Worm (Caenorhabditis elegans) whole organism, L2 larva: ENCODE results near the gene sly-1.
A peak's percentile ranks its signal among the peaks of the same experiment; 100 is the strongest.

Experiments
- C34F6.9 ChIP-seq: fragments of 150-350 bp; optimal IDR thresholded peaks from 2 replicates; lab custom pipeline; 2014; ENCODE audit warnings: missing biosample characterization, missing genetic modification characterization
- R02D3.7 ChIP-seq: fragments of 150-350 bp; optimal IDR thresholded peaks from 2 replicates; lab custom pipeline; 2014; ENCODE audit warnings: missing biosample characterization, missing genetic modification characterization
- Y55F3AM.14 ChIP-seq: fragments of 200-800 bp; sonication (Bioruptor generic); optimal IDR thresholded peaks from 2 replicates; lab custom pipeline; 2018; ENCODE audit warnings: mild to moderate bottlenecking, missing genetic modification characterization, missing compliant biosample characterization
- ZK546.5 ChIP-seq: sonication (generic microtip); optimal IDR thresholded peaks from 2 replicates; lab custom pipeline; 2017; ENCODE audit warnings: missing biosample characterization, missing genetic modification characterization
- alr-1 ChIP-seq: fragments of 150-350 bp; optimal IDR thresholded peaks from 2 replicates; lab custom pipeline; 2014; ENCODE audit warnings: missing biosample characterization, missing genetic modification characterization
- aly-2 ChIP-seq: fragments of 150-350 bp; optimal IDR thresholded peaks from 2 replicates; lab custom pipeline; 2014; ENCODE audit warnings: missing biosample characterization, missing genetic modification characterization
- ama-1 ChIP-seq: fragments of 150-350 bp; optimal IDR thresholded peaks from 2 replicates; lab custom pipeline; 2018; ENCODE audit warnings: inconsistent platforms
- ceh-16 ChIP-seq: fragments of 150-350 bp; optimal IDR thresholded peaks from 2 replicates; lab custom pipeline; 2014; ENCODE audit warnings: missing biosample characterization, missing genetic modification characterization
- ceh-82 ChIP-seq: fragments of 150-350 bp; optimal IDR thresholded peaks from 2 replicates; lab custom pipeline; 2014; ENCODE audit warnings: missing biosample characterization, missing genetic modification characterization
- crh-2 ChIP-seq: sonication (generic microtip); optimal IDR thresholded peaks from 2 replicates; lab custom pipeline; 2017; ENCODE audit warnings: missing biosample characterization, missing genetic modification characterization
- dmd-4 ChIP-seq: sonication (generic microtip); optimal IDR thresholded peaks from 2 replicates; lab custom pipeline; 2017; ENCODE audit warnings: missing biosample characterization, missing genetic modification characterization
- egl-27 ChIP-seq: sonication (generic microtip); optimal IDR thresholded peaks from 3 replicates; lab custom pipeline; 2017; ENCODE audit warnings: missing biosample characterization, missing genetic modification reagents, missing genetic modification characterization
- elt-1 ChIP-seq: fragments of 150-350 bp; optimal IDR thresholded peaks from 2 replicates; lab custom pipeline; 2014; ENCODE audit warnings: missing biosample characterization, missing genetic modification characterization
- fos-1 ChIP-seq: fragments of 150-350 bp; optimal IDR thresholded peaks from 2 replicates; lab custom pipeline; 2014; ENCODE audit warnings: missing biosample characterization, missing genetic modification characterization
- gmeb-1 ChIP-seq: fragments of 150-350 bp; optimal IDR thresholded peaks from 2 replicates; lab custom pipeline; 2014; ENCODE audit warnings: missing biosample characterization, missing genetic modification characterization
- lin-11 ChIP-seq: fragments of 150-350 bp; sonication (generic microtip); optimal IDR thresholded peaks from 2 replicates; lab custom pipeline; 2014; ENCODE audit warnings: missing biosample characterization, missing genetic modification characterization, inconsistent platforms, mixed read lengths
- lin-39 ChIP-seq: fragments of 150-350 bp; optimal IDR thresholded peaks from 2 replicates; lab custom pipeline; 2014; ENCODE audit warnings: missing biosample characterization, missing genetic modification reagents, missing genetic modification characterization
- mab-5 ChIP-seq: fragments of 150-350 bp; optimal IDR thresholded peaks from 2 replicates; lab custom pipeline; 2014; ENCODE audit warnings: missing biosample characterization, missing genetic modification characterization
- mbf-1 ChIP-seq: sonication (generic microtip); optimal IDR thresholded peaks from 2 replicates; lab custom pipeline; 2017; ENCODE audit warnings: missing biosample characterization, missing genetic modification characterization
- nhr-10 ChIP-seq: sonication (generic microtip); optimal IDR thresholded peaks from 2 replicates; lab custom pipeline; 2017; ENCODE audit warnings: missing biosample characterization, missing genetic modification characterization
- nhr-12 ChIP-seq: fragments of 150-350 bp; optimal IDR thresholded peaks from 2 replicates; lab custom pipeline; 2014; ENCODE audit warnings: missing biosample characterization, missing genetic modification characterization
- nhr-129 ChIP-seq: fragments of 150-350 bp; optimal IDR thresholded peaks from 2 replicates; lab custom pipeline; 2014; ENCODE audit warnings: missing biosample characterization, missing genetic modification characterization
- nhr-21 ChIP-seq: fragments of 150-350 bp; optimal IDR thresholded peaks from 2 replicates; lab custom pipeline; 2014; ENCODE audit warnings: missing biosample characterization, missing genetic modification characterization
- nhr-23 ChIP-seq: fragments of 150-350 bp; optimal IDR thresholded peaks from 2 replicates; lab custom pipeline; 2014; ENCODE audit warnings: missing biosample characterization, missing genetic modification reagents, missing genetic modification characterization
- nhr-237 ChIP-seq: fragments of 150-350 bp; optimal IDR thresholded peaks from 2 replicates; lab custom pipeline; 2014; ENCODE audit warnings: missing biosample characterization, missing genetic modification characterization
- nhr-25 ChIP-seq: fragments of 150-350 bp; sonication (generic microtip); optimal IDR thresholded peaks from 3 replicates; lab custom pipeline; 2014; ENCODE audit warnings: missing biosample characterization, missing genetic modification characterization
- nhr-6 ChIP-seq: fragments of 150-350 bp; optimal IDR thresholded peaks from 2 replicates; lab custom pipeline; 2014; ENCODE audit warnings: missing biosample characterization, missing genetic modification characterization
- nhr-77 ChIP-seq: fragments of 150-350 bp; optimal IDR thresholded peaks from 2 replicates; lab custom pipeline; 2014; ENCODE audit warnings: missing biosample characterization, missing genetic modification characterization
- peb-1 ChIP-seq: fragments of 150-350 bp; optimal IDR thresholded peaks from 2 replicates; lab custom pipeline; 2014; ENCODE audit warnings: missing biosample characterization, missing genetic modification characterization
- sem-4 ChIP-seq: fragments of 150-350 bp; optimal IDR thresholded peaks from 2 replicates; lab custom pipeline; 2014; ENCODE audit warnings: missing biosample characterization, missing genetic modification reagents, missing genetic modification characterization
- skn-1 ChIP-seq: sonication (generic microtip); optimal IDR thresholded peaks from 2 replicates; lab custom pipeline; 2017; ENCODE audit warnings: missing biosample characterization, missing genetic modification characterization
- sma-3 ChIP-seq: sonication (generic microtip); optimal IDR thresholded peaks from 2 replicates; lab custom pipeline; 2016; ENCODE audit warnings: missing genetic modification reagents, missing genetic modification characterization, missing compliant biosample characterization
- snpc-4 ChIP-seq: fragments of 150-350 bp; optimal IDR thresholded peaks from 2 replicates; lab custom pipeline; 2014; ENCODE audit warnings: missing biosample characterization, missing genetic modification characterization
- unc-55 ChIP-seq: fragments of 150-350 bp; sonication (generic microtip); optimal IDR thresholded peaks from 3 replicates; lab custom pipeline; 2014; ENCODE audit warnings: missing biosample characterization, missing genetic modification reagents, missing genetic modification characterization
- unc-62 ChIP-seq: fragments of 150-350 bp; optimal IDR thresholded peaks from 2 replicates; lab custom pipeline; 2014; ENCODE audit warnings: missing biosample characterization, missing genetic modification reagents, missing genetic modification characterization
- ztf-1 ChIP-seq: fragments of 200-800 bp; sonication (Bioruptor generic); conservative IDR thresholded peaks from 2 replicates; pipeline ENCODE4 v1.3.6; 2022; ENCODE audit warnings: missing genetic modification characterization, missing compliant biosample characterization
- ztf-11 ChIP-seq: sonication (generic microtip); optimal IDR thresholded peaks from 2 replicates; lab custom pipeline; 2017; ENCODE audit warnings: missing biosample characterization, missing genetic modification characterization
- ztf-4 ChIP-seq: fragments of 150-350 bp; optimal IDR thresholded peaks from 2 replicates; lab custom pipeline; 2014; ENCODE audit warnings: missing biosample characterization, missing genetic modification characterization

The sly-1 gene

DNA sequence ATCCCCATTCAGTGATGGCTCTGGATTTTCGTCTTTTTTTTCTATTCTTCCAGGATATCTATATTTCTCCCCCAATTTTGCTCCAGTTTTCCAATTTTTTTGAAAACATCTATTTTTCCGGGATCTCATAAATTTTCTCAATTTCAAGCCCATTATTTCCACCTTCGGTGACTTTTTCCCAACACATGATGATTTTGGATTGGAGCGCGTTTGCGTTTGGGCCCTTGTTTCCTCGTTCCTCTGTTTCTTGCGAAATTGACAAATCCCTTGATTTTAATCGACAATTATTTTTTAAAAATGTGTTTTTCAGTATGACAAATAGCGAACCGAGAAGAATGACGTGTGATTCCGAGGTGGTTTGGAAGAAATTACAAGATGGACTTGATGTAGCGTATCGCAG, 35.9 kb upstream of the sly-1 start, which contains the start of gene cul-1:
Gene cul-1, plus strand, starts transcription at position 311 of the 400 bp plus-strand sequence.
- TF ChIP-seq ztf-11 (tag; lab: Kevin White, UChicago) (no peak), nhr-129 (tag; lab: Kevin White, UChicago) (peak; percentile 47), unc-62 (GFP tag; lab: Kevin White, UChicago) (no peak), skn-1 (tag; lab: Kevin White, UChicago) (peak; percentile 74), C34F6.9 (tag; lab: Kevin White, UChicago) (peak; percentile 53), unc-55 (GFP tag; lab: Kevin White, UChicago) (peak; percentile 40)

DNA sequence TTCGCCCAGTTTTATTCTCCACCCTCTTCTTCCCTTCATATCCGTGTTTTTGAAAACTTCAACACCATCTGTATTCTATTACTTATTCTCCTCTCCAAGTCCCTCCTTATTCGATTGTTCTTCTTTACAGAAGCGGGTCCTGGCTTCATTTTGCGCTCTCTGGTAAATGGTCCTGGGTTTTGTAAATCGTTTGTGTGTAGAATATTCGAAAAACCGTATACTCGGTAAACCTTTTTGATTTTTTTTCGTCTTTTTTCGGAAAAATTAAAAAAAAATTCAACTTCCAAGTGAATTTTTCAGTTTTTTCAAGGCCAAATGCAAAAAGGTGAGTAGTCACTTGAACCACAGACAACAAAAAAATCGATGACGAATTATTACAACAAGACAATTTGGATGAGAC, 31.9 kb upstream of the sly-1 start, which contains the start of gene D2045.9:
Gene D2045.9, plus strand, starts transcription at position 301 of the 400 bp plus-strand sequence.
- no peak for TF ChIP-seq ztf-4
- no peak for TF ChIP-seq egl-27 (tag; lab: Kevin White, UChicago)
- TF ChIP-seq nhr-10 (tag; lab: Kevin White, UChicago) = no peak
- TF ChIP-seq skn-1 (tag; lab: Kevin White, UChicago) = no peak
- no peak for TF ChIP-seq mab-5 (tag; lab: Kevin White, UChicago)
- TF ChIP-seq dmd-4 (tag; lab: Kevin White, UChicago) = no peak
- TF ChIP-seq fos-1 (tag; lab: Kevin White, UChicago) = no peak
- TF ChIP-seq nhr-77 = no peak
- TF ChIP-seq nhr-6 = no peak
- TF ChIP-seq lin-11 (tag; lab: Kevin White, UChicago) = no peak
- no peak for TF ChIP-seq elt-1 (tag; lab: Kevin White, UChicago)
- TF ChIP-seq unc-62 (GFP tag; lab: Kevin White, UChicago) = no peak
- TF ChIP-seq nhr-25 = no peak
- no peak for TF ChIP-seq Y55F3AM.14 (GFP tag; lab: Kevin White, UChicago)
- TF ChIP-seq, all 48 proteins: peak for 0

ce11 chrIII:10479180-10479579, 27.7 kb upstream of the sly-1 start, which contains the start of gene D2045.7:
TSS of gene D2045.7 (plus strand) at chrIII:10479480.
- TF ChIP-seq nhr-237 (tag; lab: Kevin White, UChicago) (no peak), alr-1 (no peak), nhr-23 (no peak), lin-39 (tag; lab: Kevin White, UChicago) (no peak), ceh-82 (tag; lab: Kevin White, UChicago) (no peak), ZK546.5 (no peak), unc-55 (GFP tag; lab: Kevin White, UChicago) (no peak), C34F6.9 (tag; lab: Kevin White, UChicago) (no peak), egl-27 (tag; lab: Kevin White, UChicago) (no peak), gmeb-1 (tag; lab: Kevin White, UChicago) (no peak), R02D3.7 (tag; lab: Kevin White, UChicago) (no peak), skn-1 (tag; lab: Kevin White, UChicago) (no peak), ceh-16 (tag; lab: Kevin White, UChicago) (no peak), ama-1 (lab: Kevin White, UChicago) (no peak), ztf-1 (no peak), Y55F3AM.14 (GFP tag; lab: Kevin White, UChicago) (no peak), peb-1 (no peak)
- TF ChIP-seq, all 48 proteins: peak for 0

DNA sequence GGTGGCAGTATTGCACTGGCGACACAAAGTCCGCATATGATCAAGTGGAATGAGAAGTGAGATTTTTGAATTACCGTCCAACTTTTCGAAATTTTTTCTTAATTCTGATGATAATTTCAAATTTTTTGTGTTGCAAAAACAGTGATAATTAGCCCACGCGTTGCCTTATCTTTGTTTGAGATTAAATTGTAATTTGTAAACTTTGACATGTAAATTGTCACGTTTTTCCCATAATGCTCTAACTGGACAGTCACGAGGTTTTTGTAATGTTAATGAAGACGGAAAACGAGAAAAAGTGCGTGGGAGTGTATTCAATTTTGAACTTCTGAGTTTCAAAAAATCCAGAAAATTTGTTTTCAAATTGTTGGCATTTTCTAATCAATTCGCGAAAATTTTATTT, 25.4 kb upstream of the sly-1 start:
- TF ChIP-seq Y55F3AM.14 (GFP tag; lab: Kevin White, UChicago) (no peak), nhr-6 (no peak), snpc-4 (no peak), skn-1 (tag; lab: Kevin White, UChicago) (peak; percentile 63)

ce11 chrIII:10481988-10482387, 24.9 kb upstream of the sly-1 start, which contains the start of gene D2045.8:
TSS of gene D2045.8 (plus strand) at chrIII:10482288.
- no peak for TF ChIP-seq nhr-12 (tag; lab: Kevin White, UChicago)
- no peak for TF ChIP-seq sem-4 (tag; lab: Kevin White, UChicago)
- no peak for TF ChIP-seq mbf-1
- TF ChIP-seq unc-55 (GFP tag; lab: Kevin White, UChicago) = no peak
- peak; percentile 36 for TF ChIP-seq skn-1 (tag; lab: Kevin White, UChicago)

DNA sequence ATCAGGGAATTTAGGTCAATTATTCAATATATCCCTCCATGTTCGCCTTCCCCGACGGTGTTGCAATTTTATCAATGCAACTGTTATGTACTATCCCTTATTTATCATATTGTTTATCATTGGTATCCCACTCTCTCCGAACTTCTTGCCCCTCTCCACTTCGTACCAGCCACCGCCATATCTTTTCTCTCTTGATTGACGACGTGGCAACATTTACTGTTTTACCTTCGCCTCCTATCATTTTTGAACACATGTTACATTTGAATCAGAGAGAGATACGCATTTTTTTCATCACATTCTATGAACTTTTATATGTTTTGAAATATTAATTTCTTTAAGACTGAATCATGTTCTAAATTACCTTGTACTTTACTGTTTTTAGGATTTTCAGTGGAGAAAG, 20.4 kb upstream of the sly-1 start:
- TF ChIP-seq crh-2 (peak; percentile 57), sma-3 (GFP tag; lab: Kevin White, UChicago) (peak; percentile 56), aly-2 (tag; lab: Kevin White, UChicago) (no peak), nhr-21 (tag; lab: Kevin White, UChicago) (peak; percentile 35)
